Worm (Caenorhabditis elegans): ENCODE results near the gene drl-1.
A peak's percentile ranks its signal among the peaks of the same experiment; 100 is the strongest.

The drl-1 gene

ce11 chrIV:372146-372789, 47.4 kb downstream of the drl-1 start:
- TF ChIP-seq F13C5.2 (tag; optimal IDR thresholded peaks at IDR 0.05) (peak; percentile 22), ets-7 (tag; optimal IDR thresholded peaks at IDR 0.05) (no peak)

- TF ChIP-seq ceh-36 (tag; optimal IDR thresholded peaks at IDR 0.05): no peak
- no peak for TF ChIP-seq B0310.2 (tag; optimal IDR thresholded peaks at IDR 0.05)
- TF ChIP-seq ceh-13 (GFP tag; optimal IDR thresholded peaks at IDR 0.05): no peak
- TF ChIP-seq ama-1 (optimal IDR thresholded peaks at IDR 0.05): no peak
- no peak for TF ChIP-seq scrt-1 (GFP tag; IDR thresholded peaks at IDR 0.05)
- TF ChIP-seq hmg-4 (GFP tag; optimal IDR thresholded peaks at IDR 0.05): no peak
- no peak for TF ChIP-seq ets-7 (tag; optimal IDR thresholded peaks at IDR 0.05)
- TF ChIP-seq tbx-11 (GFP tag; IDR thresholded peaks at IDR 0.05): no peak
- no peak for TF ChIP-seq aly-1 (tag; optimal IDR thresholded peaks at IDR 0.05)
- no peak for TF ChIP-seq hnd-1 (tag; optimal IDR thresholded peaks at IDR 0.05)
- no peak for TF ChIP-seq pes-1 (GFP tag; IDR thresholded peaks at IDR 0.05)
- no peak for TF ChIP-seq tra-4 (tag; optimal IDR thresholded peaks at IDR 0.05)
These were observed 49.1 kb downstream of the drl-1 start for ce11 chrIV:373963-374362.

ce11 chrIV:375915-376314, 51.1 kb downstream of the drl-1 start, which contains the start of gene fln-1:
Gene fln-1, minus strand, starts transcription at chrIV:376015.
- TF ChIP-seq pes-1 (GFP tag; IDR thresholded peaks at IDR 0.05): no peak
- TF ChIP-seq flt-1 (GFP tag; IDR thresholded peaks at IDR 0.05): no peak
- TF ChIP-seq tbx-37 (GFP tag; conservative IDR thresholded peaks at IDR 0.05): no peak
- no peak for TF ChIP-seq hmbx-1 (tag; optimal IDR thresholded peaks at IDR 0.05)
- no peak for TF ChIP-seq aly-1 (tag; optimal IDR thresholded peaks at IDR 0.05)
- TF ChIP-seq ama-1 (optimal IDR thresholded peaks at IDR 0.05): no peak
- TF ChIP-seq F13C5.2 (tag; optimal IDR thresholded peaks at IDR 0.05): no peak
- TF ChIP-seq ceh-13 (GFP tag; optimal IDR thresholded peaks at IDR 0.05): no peak
- TF ChIP-seq hnd-1 (tag; optimal IDR thresholded peaks at IDR 0.05): no peak
- TF ChIP-seq ceh-36 (tag; optimal IDR thresholded peaks at IDR 0.05): no peak
- TF ChIP-seq B0310.2 (tag; optimal IDR thresholded peaks at IDR 0.05): no peak
- no peak for TF ChIP-seq tbx-11 (GFP tag; IDR thresholded peaks at IDR 0.05)
- no peak for TF ChIP-seq scrt-1 (GFP tag; IDR thresholded peaks at IDR 0.05)

ce11 chrIV:377791-378190, 52.9 kb downstream of the drl-1 start:
- TF ChIP-seq pes-1 (GFP tag; IDR thresholded peaks at IDR 0.05): no peak
- no peak for TF ChIP-seq ceh-13 (GFP tag; optimal IDR thresholded peaks at IDR 0.05)
- TF ChIP-seq scrt-1 (GFP tag; IDR thresholded peaks at IDR 0.05): no peak
- TF ChIP-seq hnd-1 (tag; optimal IDR thresholded peaks at IDR 0.05): no peak
- no peak for TF ChIP-seq sea-1 (GFP tag; conservative IDR thresholded peaks at IDR 0.05)
- TF ChIP-seq tra-4 (tag; optimal IDR thresholded peaks at IDR 0.05): no peak
- no peak for TF ChIP-seq hmbx-1 (tag; optimal IDR thresholded peaks at IDR 0.05)
- no peak for TF ChIP-seq ets-7 (tag; optimal IDR thresholded peaks at IDR 0.05)
- no peak for TF ChIP-seq ama-1 (optimal IDR thresholded peaks at IDR 0.05)
- no peak for TF ChIP-seq tbx-37 (GFP tag; conservative IDR thresholded peaks at IDR 0.05)
- no peak for TF ChIP-seq B0310.2 (tag; optimal IDR thresholded peaks at IDR 0.05)
- no peak for TF ChIP-seq ceh-36 (tag; optimal IDR thresholded peaks at IDR 0.05)

- TF ChIP-seq B0310.2 (tag; optimal IDR thresholded peaks at IDR 0.05): no peak
- TF ChIP-seq hmbx-1 (tag; optimal IDR thresholded peaks at IDR 0.05): no peak
- no peak for TF ChIP-seq ceh-13 (GFP tag; optimal IDR thresholded peaks at IDR 0.05)
- no peak for TF ChIP-seq hnd-1 (tag; optimal IDR thresholded peaks at IDR 0.05)
- no peak for TF ChIP-seq ama-1 (optimal IDR thresholded peaks at IDR 0.05)
- TF ChIP-seq scrt-1 (GFP tag; IDR thresholded peaks at IDR 0.05): no peak
- TF ChIP-seq aly-1 (tag; optimal IDR thresholded peaks at IDR 0.05): no peak
- TF ChIP-seq hmg-4 (GFP tag; optimal IDR thresholded peaks at IDR 0.05): no peak
- no peak for TF ChIP-seq flt-1 (GFP tag; IDR thresholded peaks at IDR 0.05)
- TF ChIP-seq tbx-37 (GFP tag; conservative IDR thresholded peaks at IDR 0.05): no peak
- no peak for TF ChIP-seq ceh-36 (tag; optimal IDR thresholded peaks at IDR 0.05)
- no peak for TF ChIP-seq tbx-11 (GFP tag; IDR thresholded peaks at IDR 0.05)
- TF ChIP-seq tra-4 (tag; optimal IDR thresholded peaks at IDR 0.05): no peak
- no peak for TF ChIP-seq ets-7 (tag; optimal IDR thresholded peaks at IDR 0.05)
These were observed 53.5 kb downstream of the drl-1 start for ce11 chrIV:378367-378766.

ce11 chrIV:378838-379237, 54.0 kb downstream of the drl-1 start:
- TF ChIP-seq hnd-1 (tag; optimal IDR thresholded peaks at IDR 0.05) (no peak), ceh-36 (tag; optimal IDR thresholded peaks at IDR 0.05) (no peak), hmg-4 (GFP tag; optimal IDR thresholded peaks at IDR 0.05) (no peak)

- no peak for TF ChIP-seq tbx-37 (GFP tag; conservative IDR thresholded peaks at IDR 0.05)
These were observed 54.7 kb downstream of the drl-1 start for ce11 chrIV:379605-380004.

All from whole organism, early embryonic.